Worm (Caenorhabditis elegans) whole organism, L4 larva: ENCODE results near the gene ceh-40.

Experiments used
- Y105C5A.15 ChIP-seq: fragments of 200-800 bp; sonication (Bioruptor generic); IDR thresholded peaks from 2 replicates; pipeline ENCODE4 v1.3.6; 2022; ENCODE audit warnings: missing genetic modification characterization, missing compliant biosample characterization
- ama-1 ChIP-seq: fragments of 150-350 bp; optimal IDR thresholded peaks from 2 replicates; lab custom pipeline; 2014; ENCODE audit warnings: inconsistent platforms, mixed read lengths
- ceh-28 ChIP-seq: fragments of 150-350 bp; optimal IDR thresholded peaks from 2 replicates; lab custom pipeline; 2014; ENCODE audit warnings: missing biosample characterization, missing genetic modification reagents, missing genetic modification characterization
- ces-1 ChIP-seq: fragments of 150-350 bp; sonication (generic microtip); optimal IDR thresholded peaks from 4 replicates; lab custom pipeline; 2014; ENCODE audit warnings: missing biosample characterization, missing genetic modification reagents, missing genetic modification characterization
- dmd-6 ChIP-seq: fragments of 200-800 bp; sonication (Bioruptor generic); IDR thresholded peaks from 2 replicates; pipeline ENCODE4 v1.3.6; 2022; ENCODE audit warnings: missing genetic modification reagents, missing genetic modification characterization, missing compliant biosample characterization
- dpl-1 ChIP-seq: fragments of 150-350 bp; optimal IDR thresholded peaks from 2 replicates; lab custom pipeline; 2014; ENCODE audit warnings: missing biosample characterization, missing genetic modification reagents, missing genetic modification characterization
- egl-27 ChIP-seq: sonication (generic microtip); optimal IDR thresholded peaks from 3 replicates; lab custom pipeline; 2017; ENCODE audit warnings: missing biosample characterization, missing genetic modification reagents, missing genetic modification characterization
- fkh-10 ChIP-seq: fragments of 150-350 bp; optimal IDR thresholded peaks from 2 replicates; lab custom pipeline; 2014; ENCODE audit warnings: missing biosample characterization, missing genetic modification reagents, missing genetic modification characterization
- mes-2 ChIP-seq: sonication (generic microtip); optimal IDR thresholded peaks from 2 replicates; lab custom pipeline; 2016; ENCODE audit warnings: missing genotype, mild to moderate bottlenecking, missing genetic modification characterization, missing compliant biosample characterization; ENCODE audit not compliant: poor library complexity, severe bottlenecking
- pqm-1 ChIP-seq: sonication (generic microtip); optimal IDR thresholded peaks from 2 replicates; lab custom pipeline; 2017; ENCODE audit warnings: missing biosample characterization, missing genetic modification characterization
- rbr-2 ChIP-seq: sonication (generic microtip); optimal IDR thresholded peaks from 2 replicates; lab custom pipeline; 2016; ENCODE audit warnings: missing genotype, missing genetic modification characterization, missing compliant biosample characterization
- zfp-2 ChIP-seq: sonication (generic microtip); optimal IDR thresholded peaks from 2 replicates; lab custom pipeline; 2016; ENCODE audit warnings: mild to moderate bottlenecking, missing genetic modification characterization, missing compliant biosample characterization

- TF ChIP-seq ceh-28 (tag; lab: Kevin White, UChicago) (no peak), ama-1 (lab: Kevin White, UChicago) (no peak), zfp-2 (no peak), pqm-1 (no peak), Y105C5A.15 (GFP tag; lab: Robert Waterston, UW) (no peak), ces-1 (GFP tag; lab: Kevin White, UChicago) (no peak), mes-2 (no peak), rbr-2 (tag; lab: Kevin White, UChicago) (no peak), dmd-6 (no peak), egl-27 (tag; lab: Kevin White, UChicago) (no peak), dpl-1 (no peak), fkh-10 (GFP tag; lab: Kevin White, UChicago) (no peak)
These were observed 20.8 kb upstream of the ceh-40 start, which contains the start of gene zig-2 for ce11 chrX:12341338-12341737.
